Fruit fly (Drosophila melanogaster) whole organism, pupa: ENCODE measurements around the gene tll.

ENCODE experiments used
- CG12605 ChIP-seq: fragments of 200-800 bp; sonication (Bioruptor generic); IDR thresholded peaks from 2 replicates; pipeline ENCODE4 v1.3.6; 2022; ENCODE audit warnings: missing biosample characterization, missing genetic modification characterization
- CG15710 ChIP-seq: fragments of 200-800 bp; sonication (Bioruptor generic); optimal IDR thresholded peaks from 2 replicates; lab custom pipeline; 2018; ENCODE audit warnings: missing biosample characterization, mild to moderate bottlenecking, missing genetic modification characterization, moderate library complexity
- CG32121 ChIP-seq: fragments of 200-800 bp; sonication (Bioruptor generic); IDR thresholded peaks from 2 replicates; pipeline ENCODE4 v1.3.6; 2022; ENCODE audit warnings: missing biosample characterization, missing genetic modification characterization
- CG8159 ChIP-seq: fragments of 200-800 bp; sonication (Bioruptor generic); optimal IDR thresholded peaks from 3 replicates; lab custom pipeline; 2018; ENCODE audit warnings: missing biosample characterization, mild to moderate bottlenecking, missing genetic modification characterization, moderate library complexity
- CG8301 ChIP-seq: fragments of 200-800 bp; sonication (Bioruptor generic); optimal IDR thresholded peaks from 2 replicates; lab custom pipeline; 2018; ENCODE audit warnings: missing biosample characterization, mild to moderate bottlenecking, missing genetic modification characterization
- CG9948 ChIP-seq: fragments of 200-800 bp; sonication (Bioruptor generic); optimal IDR thresholded peaks from 2 replicates; lab custom pipeline; 2018; ENCODE audit warnings: missing biosample characterization, mild to moderate bottlenecking, missing genetic modification characterization, moderate library complexity
- Ets98B ChIP-seq: fragments of 200-800 bp; sonication (Bioruptor generic); IDR thresholded peaks from 2 replicates; pipeline ENCODE4 v1.3.6; 2022; ENCODE audit warnings: missing biosample characterization, missing genetic modification characterization
- fd96Ca ChIP-seq: fragments of 200-800 bp; sonication (Bioruptor generic); IDR thresholded peaks from 3 replicates; pipeline ENCODE4 v1.3.6; 2022; ENCODE audit warnings: missing biosample characterization, missing genetic modification characterization
- gl ChIP-seq: fragments of 200-800 bp; sonication (Bioruptor generic); optimal IDR thresholded peaks from 2 replicates; lab custom pipeline; 2018; ENCODE audit warnings: missing biosample characterization, mild to moderate bottlenecking, missing genetic modification characterization

dm6 chr3R:30860561-30860928 is 8.4 kb downstream of the tll start:
- no peak for TF ChIP-seq fd96Ca (GFP tag; lab: Robert Waterston, UW)
- no peak for TF ChIP-seq CG15710
- TF ChIP-seq gl (tag; lab: Kevin White, UChicago) = no peak
- no peak for TF ChIP-seq CG12605 (GFP tag; lab: Robert Waterston, UW)
- TF ChIP-seq CG8159 (tag; lab: Kevin White, UChicago) = no peak
- TF ChIP-seq CG8301 = no peak
- no peak for TF ChIP-seq Ets98B (GFP tag; lab: Robert Waterston, UW)
- TF ChIP-seq CG9948 = no peak
- TF ChIP-seq CG32121 (GFP tag; lab: Robert Waterston, UW) = no peak
